Fruit fly (Drosophila melanogaster) whole organism, embryonic: ENCODE measurements around the gene CG34398.

ENCODE experiments used
- BEAF-32 ChIP-seq: fragments of 200-800 bp; sonication (Bioruptor generic); optimal IDR thresholded peaks from 3 replicates; lab custom pipeline; 2017; ENCODE audit warnings: missing biosample characterization, missing genetic modification characterization, mild to moderate bottlenecking, moderate library complexity, missing genetic modification reagents
- CG10654 ChIP-seq: fragments of 200-800 bp; sonication (Bioruptor generic); optimal IDR thresholded peaks from 2 replicates; lab custom pipeline; 2016; ENCODE audit warnings: missing biosample characterization, missing genetic modification characterization
- CG12236 ChIP-seq: fragments of 200-800 bp; sonication (Bioruptor generic); optimal IDR thresholded peaks from 2 replicates; lab custom pipeline; 2016; ENCODE audit warnings: missing biosample characterization, missing genetic modification characterization
- CG13775 ChIP-seq: fragments of 200-800 bp; sonication (Bioruptor generic); optimal IDR thresholded peaks from 3 replicates; lab custom pipeline; 2017; ENCODE audit warnings: missing biosample characterization, mild to moderate bottlenecking, missing genetic modification characterization
- CG16815 ChIP-seq: fragments of 200-800 bp; sonication (Bioruptor generic); optimal IDR thresholded peaks from 3 replicates; lab custom pipeline; 2017; ENCODE audit warnings: missing biosample characterization, mild to moderate bottlenecking, missing genetic modification characterization
- CG17186 ChIP-seq: fragments of 200-800 bp; sonication (Bioruptor generic); optimal IDR thresholded peaks from 3 replicates; lab custom pipeline; 2017; ENCODE audit warnings: missing biosample characterization, missing genetic modification reagents, missing genetic modification characterization
- CG17359 ChIP-seq: fragments of 200-800 bp; sonication (Bioruptor generic); optimal IDR thresholded peaks from 3 replicates; lab custom pipeline; 2018; ENCODE audit warnings: missing biosample characterization, mild to moderate bottlenecking, missing genetic modification characterization, moderate library complexity
- CG2116 ChIP-seq: fragments of 200-800 bp; sonication (Bioruptor generic); optimal IDR thresholded peaks from 3 replicates; lab custom pipeline; 2018; ENCODE audit warnings: missing biosample characterization, mild to moderate bottlenecking, missing genetic modification characterization
- CG3065 ChIP-seq: fragments of 200-800 bp; sonication (Bioruptor generic); optimal IDR thresholded peaks from 2 replicates; lab custom pipeline; 2016; ENCODE audit warnings: missing biosample characterization, missing genetic modification characterization
- CG31224 ChIP-seq: fragments of 200-800 bp; sonication (Bioruptor generic); IDR thresholded peaks from 2 replicates; pipeline ENCODE4 v1.3.6; 2022; ENCODE audit warnings: missing biosample characterization, missing genetic modification characterization
- CG31388 ChIP-seq: fragments of 200-800 bp; sonication (Bioruptor generic); optimal IDR thresholded peaks from 2 replicates; lab custom pipeline; 2016; ENCODE audit warnings: missing biosample characterization, missing genetic modification characterization
- CG3847 ChIP-seq: fragments of 200-800 bp; sonication (Bioruptor generic); IDR thresholded peaks from 2 replicates; pipeline ENCODE4 v1.3.6; 2022; ENCODE audit warnings: missing biosample characterization, missing genetic modification characterization
- CG42726 ChIP-seq: fragments of 200-800 bp; sonication (Bioruptor generic); IDR thresholded peaks from 2 replicates; pipeline ENCODE4 v1.3.6; 2022; ENCODE audit warnings: missing biosample characterization, missing genetic modification characterization; ENCODE audit not compliant: partially characterized antibody
- CG4617 ChIP-seq: fragments of 200-800 bp; sonication (Bioruptor generic); optimal IDR thresholded peaks from 3 replicates; lab custom pipeline; 2016; ENCODE audit warnings: missing biosample characterization, missing genetic modification characterization, borderline replicate concordance
- CG7556 ChIP-seq: fragments of 200-800 bp; sonication (Bioruptor generic); optimal IDR thresholded peaks from 2 replicates; lab custom pipeline; 2017; ENCODE audit warnings: missing biosample characterization, mild to moderate bottlenecking, missing genetic modification characterization
- CG8924 ChIP-seq: fragments of 200-800 bp; optimal IDR thresholded peaks from 3 replicates; lab custom pipeline; 2019; ENCODE audit warnings: missing biosample characterization, mild to moderate bottlenecking, missing genetic modification characterization, moderate library complexity
- D19A ChIP-seq: fragments of 200-800 bp; optimal IDR thresholded peaks from 3 replicates; lab custom pipeline; 2019; ENCODE audit warnings: missing biosample characterization, mild to moderate bottlenecking, missing genetic modification characterization, moderate library complexity
- Dip2 ChIP-seq: fragments of 200-800 bp; sonication (Bioruptor generic); IDR thresholded peaks from 2 replicates; pipeline ENCODE4 v1.3.6; 2022; ENCODE audit warnings: missing biosample characterization, missing genetic modification characterization
- Drgx ChIP-seq: fragments of 200-800 bp; sonication (Bioruptor generic); IDR thresholded peaks from 2 replicates; pipeline ENCODE4 v1.3.6; 2022; ENCODE audit warnings: missing biosample characterization, missing genetic modification characterization
- E2f2 ChIP-seq: fragments of 200-800 bp; sonication (Bioruptor generic); IDR thresholded peaks from 2 replicates; pipeline ENCODE4 v1.3.6; 2022; ENCODE audit warnings: missing biosample characterization, missing genetic modification characterization
- Elba2 ChIP-seq: fragments of 200-800 bp; sonication (Bioruptor generic); optimal IDR thresholded peaks from 3 replicates; lab custom pipeline; 2016; ENCODE audit warnings: missing biosample characterization, missing genetic modification characterization
- HLH54F ChIP-seq: fragments of 200-800 bp; sonication (Bioruptor generic); optimal IDR thresholded peaks from 3 replicates; lab custom pipeline; 2016; ENCODE audit warnings: missing biosample characterization, missing genetic modification characterization
- Hsf ChIP-seq: fragments of 200-800 bp; sonication (Bioruptor generic); optimal IDR thresholded peaks from 3 replicates; lab custom pipeline; 2016; ENCODE audit warnings: missing biosample characterization, missing genetic modification characterization
- MBD-R2 ChIP-seq: fragments of 200-800 bp; sonication (Bioruptor generic); IDR thresholded peaks from 2 replicates; pipeline ENCODE4 v1.3.6; 2022; ENCODE audit warnings: missing biosample characterization, missing genetic modification characterization
- Max ChIP-seq: fragments of 200-800 bp; sonication (Bioruptor generic); optimal IDR thresholded peaks from 2 replicates; lab custom pipeline; 2016; ENCODE audit warnings: missing biosample characterization, mild to moderate bottlenecking, missing genetic modification characterization
- Mrtf ChIP-seq: fragments of 200-800 bp; sonication (Bioruptor generic); IDR thresholded peaks from 3 replicates; pipeline ENCODE4 v1.3.6; 2022; ENCODE audit warnings: missing biosample characterization, missing genetic modification characterization
- Myb ChIP-seq: fragments of 200-800 bp; sonication (Bioruptor generic); optimal IDR thresholded peaks from 2 replicates; lab custom pipeline; 2016; ENCODE audit warnings: missing biosample characterization, missing genetic modification characterization
- PHDP ChIP-seq: fragments of 200-800 bp; sonication (Bioruptor generic); optimal IDR thresholded peaks from 3 replicates; lab custom pipeline; 2018; ENCODE audit warnings: missing biosample characterization, mild to moderate bottlenecking, missing genetic modification characterization, moderate library complexity
- Pdp1 ChIP-seq, 2 experiments: fragments of 200-800 bp; sonication (Bioruptor generic); optimal IDR thresholded peaks; 3 replicates each; lab custom pipeline; 2016; ENCODE audit warnings: missing biosample characterization in 2 of 2, missing genetic modification characterization in 2 of 2, mild to moderate bottlenecking in 1 of 2, moderate library complexity in 1 of 2
- Ssrp ChIP-seq: fragments of 200-800 bp; sonication (Bioruptor generic); optimal IDR thresholded peaks from 2 replicates; lab custom pipeline; 2018; ENCODE audit warnings: missing biosample characterization, mild to moderate bottlenecking, missing genetic modification characterization, moderate library complexity
- ac ChIP-seq: fragments of 200-800 bp; sonication (Bioruptor generic); optimal IDR thresholded peaks from 3 replicates; lab custom pipeline; 2017; ENCODE audit warnings: missing biosample characterization, mild to moderate bottlenecking, missing genetic modification characterization
- al ChIP-seq: fragments of 200-800 bp; sonication (Bioruptor generic); IDR thresholded peaks from 2 replicates; pipeline ENCODE4 v1.3.6; 2022; ENCODE audit warnings: missing biosample characterization, missing genetic modification characterization
- amos ChIP-seq: fragments of 200-800 bp; sonication (Bioruptor generic); IDR thresholded peaks from 2 replicates; pipeline ENCODE4 v1.3.6; 2022; ENCODE audit warnings: missing biosample characterization, missing genetic modification characterization; ENCODE audit not compliant: partially characterized antibody
- aop ChIP-seq: fragments of 200-800 bp; sonication (Bioruptor generic); IDR thresholded peaks from 2 replicates; pipeline ENCODE4 v1.3.6; 2022; ENCODE audit warnings: missing biosample characterization, missing genetic modification characterization
- az2 ChIP-seq: fragments of 200-800 bp; sonication (Bioruptor generic); optimal IDR thresholded peaks from 3 replicates; lab custom pipeline; 2016; ENCODE audit warnings: missing biosample characterization, missing genetic modification characterization
- cad ChIP-seq: fragments of >200 bp; optimal IDR thresholded peaks from 2 replicates; lab custom pipeline; 2017; ENCODE audit warnings: missing biosample characterization, missing genetic modification characterization
- caup ChIP-seq: fragments of 200-800 bp; sonication (Bioruptor generic); optimal IDR thresholded peaks from 3 replicates; lab custom pipeline; 2017; ENCODE audit warnings: missing biosample characterization, mild to moderate bottlenecking, missing genetic modification characterization, moderate library complexity; ENCODE audit not compliant: severe bottlenecking
- cg ChIP-seq: fragments of 200-800 bp; sonication (Bioruptor generic); optimal IDR thresholded peaks from 3 replicates; lab custom pipeline; 2019; ENCODE audit warnings: missing biosample characterization, mild to moderate bottlenecking, missing genetic modification characterization, moderate library complexity
- chm ChIP-seq: fragments of 200-800 bp; sonication (Bioruptor generic); IDR thresholded peaks from 2 replicates; pipeline ENCODE4 v1.3.6; 2022; ENCODE audit warnings: missing biosample characterization, missing genetic modification characterization
- dmrt99B ChIP-seq: fragments of 200-800 bp; sonication (Bioruptor generic); optimal IDR thresholded peaks from 2 replicates; lab custom pipeline; 2018; ENCODE audit warnings: missing biosample characterization, mild to moderate bottlenecking, missing genetic modification characterization, moderate library complexity
- ewg ChIP-seq: fragments of 200-800 bp; sonication (Bioruptor generic); optimal IDR thresholded peaks from 3 replicates; lab custom pipeline; 2017; ENCODE audit warnings: mild to moderate bottlenecking, missing biosample characterization, missing genetic modification reagents, missing genetic modification characterization
- gcm ChIP-seq: fragments of 200-800 bp; sonication (Bioruptor generic); optimal IDR thresholded peaks from 2 replicates; lab custom pipeline; 2019; ENCODE audit warnings: missing biosample characterization, mild to moderate bottlenecking, missing genetic modification characterization, moderate library complexity
- grn ChIP-seq: fragments of 200-800 bp; sonication (Bioruptor generic); optimal IDR thresholded peaks from 3 replicates; lab custom pipeline; 2017; ENCODE audit warnings: missing biosample characterization, missing genetic modification characterization
- hbn ChIP-seq: fragments of 200-800 bp; sonication (Bioruptor generic); IDR thresholded peaks from 2 replicates; pipeline ENCODE4 v1.3.6; 2022; ENCODE audit warnings: missing biosample characterization, missing genetic modification characterization; ENCODE audit not compliant: partially characterized antibody
- jing ChIP-seq: fragments of 200-800 bp; sonication (Bioruptor generic); optimal IDR thresholded peaks from 2 replicates; lab custom pipeline; 2018; ENCODE audit warnings: missing biosample characterization, mild to moderate bottlenecking, missing genetic modification characterization
- lbe ChIP-seq: fragments of 200-800 bp; sonication (Bioruptor generic); optimal IDR thresholded peaks from 2 replicates; lab custom pipeline; 2016; ENCODE audit warnings: missing biosample characterization, mild to moderate bottlenecking, missing genetic modification characterization
- seq ChIP-seq: fragments of 200-800 bp; sonication (Bioruptor generic); IDR thresholded peaks from 2 replicates; pipeline ENCODE4 v1.3.6; 2022; ENCODE audit warnings: missing biosample characterization, missing genetic modification characterization
- slbo ChIP-seq: fragments of 200-800 bp; sonication (Bioruptor generic); IDR thresholded peaks from 2 replicates; pipeline ENCODE4 v1.3.6; 2022; ENCODE audit warnings: missing biosample characterization, missing genetic modification characterization
- sna ChIP-seq: fragments of 200-800 bp; sonication (Bioruptor generic); IDR thresholded peaks from 2 replicates; pipeline ENCODE4 v1.3.6; 2022; ENCODE audit warnings: missing biosample characterization, missing genetic modification characterization; ENCODE audit not compliant: partially characterized antibody
- vvl ChIP-seq: fragments of 200-800 bp; sonication (Bioruptor generic); IDR thresholded peaks from 2 replicates; pipeline ENCODE4 v1.3.6; 2022; ENCODE audit warnings: missing biosample characterization, missing genetic modification characterization
- zen ChIP-seq: fragments of 200-800 bp; sonication (Bioruptor generic); optimal IDR thresholded peaks from 3 replicates; lab custom pipeline; 2018; ENCODE audit warnings: missing biosample characterization, mild to moderate bottlenecking, missing genetic modification characterization, moderate library complexity

CG34398 gene

dm6 chr2L:8943110-8943509 lies 44.5 kb downstream of the CG34398 start, which contains the start of gene CG9515 (continued):
- TF ChIP-seq sna, result peak; percentile 82
- TF ChIP-seq Elba2, result peak; percentile 83
- TF ChIP-seq chm (GFP tag; lab: Robert Waterston, UW), result no peak
- TF ChIP-seq dmrt99B (tag; lab: Kevin White, UChicago), result no peak
- TF ChIP-seq amos (GFP tag; lab: Robert Waterston, UW), result peak; percentile 65; the same call in 1 of the 2 replicates
- TF ChIP-seq Pdp1 (GFP tag; optimal IDR thresholded peaks at IDR 0.05; lab: Kevin White, UChicago), result peak in 1 of 2 experiments; percentile 19
- TF ChIP-seq cad (GFP tag; lab: Kevin White, UChicago), result no peak
- TF ChIP-seq CG31388, result no peak
- TF ChIP-seq hbn, result peak; percentile 74
- peak; percentile 15 for TF ChIP-seq CG4617 (GFP tag; lab: Kevin White, UChicago)
- TF ChIP-seq Hsf (GFP tag; lab: Kevin White, UChicago), result no peak
- 0 out of 2 replicates have a peak, but pooled peaks have one; percentile 18 for TF ChIP-seq vvl
- peak; percentile 92 for TF ChIP-seq E2f2
- peak; percentile 55 for TF ChIP-seq Max (GFP tag; lab: Kevin White, UChicago)
- no peak for TF ChIP-seq Mrtf (GFP tag; lab: Robert Waterston, UW)
- TF ChIP-seq CG2116 (GFP tag; lab: Kevin White, UChicago), result peak; percentile 81
- no peak for TF ChIP-seq D19A (tag; lab: Kevin White, UChicago)
- no peak for TF ChIP-seq CG12236 (GFP tag; lab: Kevin White, UChicago)
- TF ChIP-seq seq (GFP tag; lab: Robert Waterston, UW), result no peak
- no peak for TF ChIP-seq az2 (GFP tag; lab: Kevin White, UChicago)
- TF ChIP-seq CG8924, result no peak
- peak; percentile 39 for TF ChIP-seq grn (GFP tag; lab: Kevin White, UChicago)
- TF ChIP-seq gcm (GFP tag; lab: Kevin White, UChicago), result peak; percentile 10
- TF ChIP-seq CG31224, result no peak
- no peak for TF ChIP-seq jing (GFP tag; lab: Kevin White, UChicago)
- TF ChIP-seq CG16815, result no peak
- TF ChIP-seq Myb, result peak; percentile 80
- TF ChIP-seq CG13775 (GFP tag; lab: Kevin White, UChicago), result no peak
- no peak for TF ChIP-seq CG10654
- peak; percentile 59 for TF ChIP-seq BEAF-32 (GFP tag; lab: Kevin White, UChicago)
- TF ChIP-seq CG17359 (tag; lab: Kevin White, UChicago), result no peak
- no peak for TF ChIP-seq HLH54F (GFP tag; lab: Kevin White, UChicago)
- TF ChIP-seq CG3065 (GFP tag; lab: Kevin White, UChicago), result no peak
- TF ChIP-seq cg (GFP tag; lab: Kevin White, UChicago), result no peak
- no peak for TF ChIP-seq al (GFP tag; lab: Robert Waterston, UW)
- TF ChIP-seq CG42726, result peak; percentile 61; the same call in 1 of the 2 replicates
- TF ChIP-seq aop, result no peak
- no peak for TF ChIP-seq slbo
- no peak for TF ChIP-seq Dip2 (GFP tag; lab: Robert Waterston, UW)
- no peak for TF ChIP-seq Ssrp (tag; lab: Kevin White, UChicago)
- TF ChIP-seq caup (GFP tag; lab: Kevin White, UChicago), result no peak
- TF ChIP-seq ewg (GFP tag; lab: Kevin White, UChicago), result no peak
- TF ChIP-seq Drgx (GFP tag; lab: Robert Waterston, UW), result no peak
- TF ChIP-seq CG3847 (GFP tag; lab: Robert Waterston, UW), result no peak
- TF ChIP-seq zen (tag; lab: Kevin White, UChicago), result peak; percentile 49
- peak; percentile 15 for TF ChIP-seq PHDP
- peak; percentile 82 for TF ChIP-seq MBD-R2
- TF ChIP-seq lbe (GFP tag; lab: Kevin White, UChicago), result peak; percentile 20
- TF ChIP-seq ac (GFP tag; lab: Kevin White, UChicago), result no peak
- TF ChIP-seq CG17186, result peak; percentile 78
- TF ChIP-seq CG7556, result no peak
